Worm (Caenorhabditis elegans) whole organism, dauer: Measurements from ENCODE around the gene K07F5.22.

Source experiments
- unc-62 ChIP-seq: sonication (generic microtip); optimal IDR thresholded peaks from 2 replicates; lab custom pipeline; 2017; ENCODE audit warnings: missing biosample characterization, missing genetic modification reagents, missing genetic modification characterization

The K07F5.22 gene

DNA sequence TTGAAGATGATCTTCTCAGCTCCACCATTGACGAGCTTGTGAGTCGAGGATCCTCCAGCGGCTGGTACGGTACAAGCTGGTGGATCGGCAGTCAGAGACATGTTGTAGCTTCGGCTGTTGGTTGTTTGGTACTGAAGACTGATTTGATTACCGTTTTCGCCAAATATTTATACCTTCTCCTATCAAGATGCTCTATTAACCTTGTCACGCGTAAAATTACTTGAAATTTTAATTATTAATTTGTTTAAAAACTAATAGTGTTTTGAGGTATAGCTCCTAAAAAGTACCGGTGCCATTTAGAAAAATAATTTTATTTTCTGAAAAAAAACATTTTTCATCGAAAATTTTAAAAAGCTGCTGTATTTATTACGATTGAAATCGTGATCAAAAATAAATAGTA, 13.9 kb upstream of the K07F5.22 start, which contains the start of gene ssp-10:
TSS of gene ssp-10 (minus strand) at position 101 of the 400 bp plus-strand sequence.
- TF ChIP-seq unc-62 (GFP tag; lab: Kevin White, UChicago) = no peak

DNA sequence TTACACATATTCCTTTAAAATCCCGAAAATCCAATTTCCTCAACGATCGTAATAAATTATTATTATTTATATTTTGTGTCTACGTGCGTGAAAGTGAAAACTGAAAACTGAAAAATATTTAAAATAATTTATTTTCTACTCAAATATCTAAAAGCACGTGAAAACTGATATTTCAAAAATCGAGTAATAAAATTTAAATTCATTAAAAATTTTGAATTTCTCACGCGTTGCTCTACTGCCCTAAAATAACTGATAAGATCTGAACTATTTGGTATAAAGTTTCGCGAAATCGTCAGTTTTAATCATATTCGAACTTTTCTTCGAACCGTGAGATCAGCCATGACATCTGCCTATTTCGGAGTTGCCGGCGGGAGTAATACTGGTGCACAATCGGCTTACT, 12.6 kb upstream of the K07F5.22 start, which contains the start of gene ssq-1:
TSS of gene ssq-1 (plus strand) at position 301 of the 400 bp plus-strand sequence.
- TF ChIP-seq unc-62 (GFP tag; lab: Kevin White, UChicago) = no peak

ce11 chrIV:9852818-9853466, 11.9 kb upstream of the K07F5.22 start:
- no peak for TF ChIP-seq unc-62 (GFP tag; lab: Kevin White, UChicago)

- TF ChIP-seq unc-62 (GFP tag; lab: Kevin White, UChicago) = no peak
Observed at ce11 chrIV:9854952-9855351, 9.9 kb upstream of the K07F5.22 start.

DNA sequence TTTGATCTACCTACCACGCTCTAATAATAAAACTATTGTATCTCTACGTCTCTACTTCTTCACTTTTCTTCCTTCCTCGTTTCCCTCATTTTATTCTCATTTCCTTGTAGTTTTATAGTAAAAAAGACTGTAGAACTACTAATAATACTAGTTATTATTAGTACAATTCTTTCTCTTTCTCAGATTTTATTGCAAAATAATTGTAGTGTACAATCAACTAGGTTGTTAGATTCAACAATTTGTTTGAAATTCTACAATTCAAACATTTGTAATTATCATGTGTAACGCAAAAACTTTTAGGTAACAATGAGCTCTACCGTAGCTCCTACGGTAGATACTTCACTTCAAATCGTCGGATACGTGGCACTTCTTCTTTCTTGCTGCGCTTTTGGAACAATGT, 9.2 kb upstream of the K07F5.22 start, which contains the start of gene K07F5.12:
TSS of gene K07F5.12 (plus strand) at position 301 of the 400 bp plus-strand sequence.
- TF ChIP-seq unc-62 (GFP tag; lab: Kevin White, UChicago) = no peak

ce11 chrIV:9857952-9858488, 6.9 kb upstream of the K07F5.22 start, which contains the start of gene npp-1:
Gene npp-1, plus strand, starts transcription at chrIV:9858488.
- TF ChIP-seq unc-62 (GFP tag; lab: Kevin White, UChicago) = no peak

DNA sequence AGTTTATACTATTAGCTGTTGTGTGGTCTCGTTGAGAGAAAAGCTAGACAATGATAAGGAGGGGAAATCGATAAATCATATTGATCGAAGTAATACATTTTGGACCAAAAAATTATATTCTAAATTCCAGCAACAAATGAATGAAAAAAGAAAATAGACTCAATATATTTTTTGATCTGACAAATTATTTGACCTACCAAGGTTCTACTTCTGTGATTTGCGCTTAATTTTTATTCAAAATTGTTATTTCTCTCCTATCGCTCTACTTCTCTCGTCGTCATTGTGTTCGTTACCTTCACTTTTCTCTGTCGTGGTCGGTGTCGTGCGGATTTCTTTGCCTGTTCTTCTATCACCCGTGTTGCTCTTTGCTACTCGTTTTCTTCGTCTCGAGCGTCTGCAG, 5.9 kb upstream of the K07F5.22 start:
- TF ChIP-seq unc-62 (GFP tag; lab: Kevin White, UChicago) = no peak

DNA sequence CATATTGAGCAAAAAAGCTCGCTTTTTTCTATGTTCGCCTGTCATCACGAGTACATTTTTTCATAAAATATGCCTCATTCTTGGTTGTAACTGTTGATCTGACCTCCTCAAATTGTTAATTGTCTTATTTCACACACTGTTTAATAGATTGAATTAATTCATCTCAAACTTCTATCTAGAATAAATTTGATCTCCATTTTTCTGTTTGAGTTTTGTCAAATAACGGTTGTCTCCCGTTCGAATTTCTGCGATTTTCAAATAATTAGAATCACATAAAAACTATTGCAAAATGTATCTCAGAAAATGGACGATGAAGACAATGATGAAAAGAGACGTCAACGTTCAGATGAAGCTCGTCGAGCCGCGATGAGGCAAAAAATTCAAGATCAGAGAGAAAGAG, 3.0 kb upstream of the K07F5.22 start, which contains the start of gene K07F5.14:
TSS of gene K07F5.14 (plus strand) at position 301 of the 400 bp plus-strand sequence.
- no peak for TF ChIP-seq unc-62 (GFP tag; lab: Kevin White, UChicago)

DNA sequence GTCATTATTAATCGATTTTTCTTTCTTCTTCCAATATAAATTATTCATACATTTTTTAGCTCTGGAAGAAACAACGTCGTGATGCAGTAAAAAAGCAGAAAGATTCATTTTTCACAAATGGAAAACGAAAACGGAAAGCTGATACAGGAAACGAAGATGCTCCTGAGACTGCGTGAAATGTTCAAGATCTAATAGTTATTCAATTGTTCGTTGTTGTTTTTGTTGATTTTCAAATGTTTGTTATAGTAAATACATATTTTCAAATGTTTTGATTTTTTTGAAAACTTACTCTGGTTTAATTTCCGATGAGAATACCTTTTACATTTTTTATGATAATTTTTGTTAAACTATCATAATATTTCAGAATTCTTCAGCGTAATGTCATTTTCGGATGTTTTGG, 1.1 kb upstream of the K07F5.22 start, which contains the start of gene K07F5.16:
TSS of gene K07F5.16 (plus strand) at position 301 of the 400 bp plus-strand sequence.
- no peak for TF ChIP-seq unc-62 (GFP tag; lab: Kevin White, UChicago)

DNA sequence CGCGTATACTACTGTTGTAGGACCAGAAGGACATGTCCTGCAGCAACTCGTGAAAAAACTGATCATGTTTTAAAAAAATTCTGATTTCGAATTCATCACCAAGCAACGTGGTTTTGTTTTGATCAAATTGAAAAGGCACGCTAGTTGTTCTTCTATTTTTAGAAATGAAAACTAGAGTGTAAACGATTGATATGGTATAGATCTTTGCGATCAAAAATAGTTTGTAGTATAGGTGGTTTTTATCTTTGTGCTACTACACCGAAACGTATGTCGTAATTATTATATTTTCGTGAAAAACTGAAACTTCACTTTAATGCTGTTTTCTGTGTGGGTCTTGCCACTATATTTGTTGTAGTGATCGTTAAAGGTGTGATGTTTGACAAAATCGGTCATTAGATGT, 2.0 kb downstream of the K07F5.22 start:
- no peak for TF ChIP-seq unc-62 (GFP tag; lab: Kevin White, UChicago)

- TF ChIP-seq unc-62 (GFP tag; lab: Kevin White, UChicago) = no peak
Observed at ce11 chrIV:9867915-9868314, 3.0 kb downstream of the K07F5.22 start.

DNA sequence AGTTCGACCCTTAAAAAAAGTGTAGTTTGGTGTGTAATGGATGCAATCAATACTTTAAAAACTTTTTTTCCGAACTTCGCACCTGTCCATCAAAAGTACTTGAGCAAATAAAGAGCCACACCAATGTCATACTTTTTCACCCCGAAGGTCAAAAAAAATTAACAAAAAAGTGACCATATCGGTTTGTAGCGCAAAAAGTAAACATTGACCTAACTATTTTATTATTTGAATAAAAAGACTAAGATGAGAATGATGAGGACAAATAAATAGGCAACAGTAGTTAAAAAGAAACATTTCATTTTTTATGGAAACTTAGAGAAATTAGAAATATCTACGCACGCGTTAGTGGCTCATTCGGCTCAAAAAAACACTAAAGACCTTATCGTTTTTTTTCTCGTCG, 4.5 kb downstream of the K07F5.22 start:
- no peak for TF ChIP-seq unc-62 (GFP tag; lab: Kevin White, UChicago)

- TF ChIP-seq unc-62 (GFP tag; lab: Kevin White, UChicago) = no peak
Observed at ce11 chrIV:9872210-9872609, 7.3 kb downstream of the K07F5.22 start.

- no peak for TF ChIP-seq unc-62 (GFP tag; lab: Kevin White, UChicago)
Observed at ce11 chrIV:9872786-9873185, 7.9 kb downstream of the K07F5.22 start.

- no peak for TF ChIP-seq unc-62 (GFP tag; lab: Kevin White, UChicago)
Observed at ce11 chrIV:9873837-9874236, 9.0 kb downstream of the K07F5.22 start.

DNA sequence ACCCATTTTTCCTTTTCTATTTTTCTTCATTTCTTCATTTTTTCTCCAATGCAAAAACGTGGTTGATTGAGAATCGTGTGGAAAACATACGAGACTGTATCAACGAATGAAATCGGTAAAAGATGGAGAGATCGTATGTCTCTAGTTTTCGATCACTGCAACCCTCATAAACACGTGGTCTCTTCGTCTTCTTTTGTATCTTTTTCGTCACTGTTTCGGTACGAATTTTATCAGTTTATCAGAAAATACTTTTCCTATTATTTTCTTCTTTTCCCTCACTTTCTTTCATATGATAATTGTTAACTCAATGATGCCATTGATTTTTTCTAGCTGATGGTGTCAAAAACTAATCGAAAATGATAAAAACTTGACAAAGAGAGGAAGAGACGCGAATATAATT, 10.8 kb downstream of the K07F5.22 start:
- no peak for TF ChIP-seq unc-62 (GFP tag; lab: Kevin White, UChicago)

DNA sequence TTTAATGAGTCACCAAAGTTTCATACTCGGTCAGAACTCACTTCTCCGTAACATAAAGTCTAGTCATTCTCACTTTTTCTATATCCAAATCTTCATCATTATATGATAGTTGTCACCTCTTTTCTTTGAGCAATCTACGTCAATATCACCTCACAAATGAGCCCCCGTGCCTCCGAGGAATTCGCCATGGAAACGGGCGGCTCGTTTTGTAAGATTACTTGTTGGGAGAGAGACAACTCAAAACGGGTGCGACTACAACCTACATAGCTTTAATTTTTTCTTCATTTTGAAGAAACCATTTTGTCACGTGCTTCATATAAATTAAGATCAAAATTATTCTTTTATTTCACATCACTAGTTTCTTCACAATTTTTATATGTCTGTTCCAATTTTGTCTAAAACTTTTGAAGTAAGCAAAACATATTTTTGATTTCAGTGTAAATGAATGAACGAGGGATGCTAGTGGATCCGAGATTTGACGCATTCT, 14.1 kb downstream of the K07F5.22 start, which contains the start of gene nhr-4:
TSS of gene nhr-4 (plus strand) at position 437 of the 487 bp plus-strand sequence.
- no peak for TF ChIP-seq unc-62 (GFP tag; lab: Kevin White, UChicago)
